Fruit fly (Drosophila melanogaster): ENCODE data around the gene sqz.
A peak's percentile ranks its signal among the peaks of the same experiment; 100 is the strongest.

Gene sqz

dm6 chr3R:19180263-19180893 lies 16.4 kb downstream of the sqz start, which contains the start of the genes CG5555 and myd (continued):
- no peak for TF ChIP-seq GATAe (GFP tag; conservative IDR thresholded peaks at IDR 0.05)
- peak; percentile 82 for TF ChIP-seq CG34224 (GFP tag; IDR thresholded peaks at IDR 0.05; ENCODE audit: partially characterized antibody)
- peak; percentile 53; the same call in 1 of the 2 replicates for TF ChIP-seq stc (GFP tag; IDR thresholded peaks at IDR 0.05)
- peak; percentile 26 for TF ChIP-seq CG14710 (tag; optimal IDR thresholded peaks at IDR 0.05)
- TF ChIP-seq seq (GFP tag; IDR thresholded peaks at IDR 0.05): peak; percentile 15; the same call in 1 of the 2 replicates
- TF ChIP-seq cwo (GFP tag; optimal IDR thresholded peaks at IDR 0.05): no peak

- peak; percentile 30 for TF ChIP-seq CoRest (tag; optimal IDR thresholded peaks at IDR 0.05)
- no peak for TF ChIP-seq CG4328 (GFP tag; optimal IDR thresholded peaks at IDR 0.05)
- no peak for TF ChIP-seq CG6854 (GFP tag; optimal IDR thresholded peaks at IDR 0.05)
- no peak for TF ChIP-seq mld (GFP tag; IDR thresholded peaks at IDR 0.05; ENCODE audit: partially characterized antibody)
- peak; percentile 20 for TF ChIP-seq Oli (tag; optimal IDR thresholded peaks at IDR 0.05)
- TF ChIP-seq CG14441 (GFP tag; IDR thresholded peaks at IDR 0.05): 0 out of 2 replicates have a peak, but pooled peaks have one; percentile 16
- TF ChIP-seq Dip2 (GFP tag; IDR thresholded peaks at IDR 0.05): no peak
- peak; percentile 36 for TF ChIP-seq CG17359 (tag; optimal IDR thresholded peaks at IDR 0.05)
- TF ChIP-seq CG8944 (GFP tag; optimal IDR thresholded peaks at IDR 0.05): no peak
- peak; percentile 53 for TF ChIP-seq CG11504 (tag; optimal IDR thresholded peaks at IDR 0.05)
- 0 out of 2 replicates have a peak, but pooled peaks have one; percentile 23 for TF ChIP-seq CG31441 (GFP tag; IDR thresholded peaks at IDR 0.05)
- TF ChIP-seq kah (GFP tag; optimal IDR thresholded peaks at IDR 0.05): no peak
- 0 out of 2 replicates have a peak, but pooled peaks have one; percentile 7 for TF ChIP-seq slbo (GFP tag; IDR thresholded peaks at IDR 0.05)
- TF ChIP-seq CG12391 (tag; optimal IDR thresholded peaks at IDR 0.05): peak; percentile 28
- TF ChIP-seq Sox102F (GFP tag; optimal IDR thresholded peaks at IDR 0.05): peak; percentile 35
- peak; percentile 67; the same call in 1 of the 2 replicates for TF ChIP-seq Drgx (GFP tag; IDR thresholded peaks at IDR 0.05)
- TF ChIP-seq CG9932 (GFP tag; IDR thresholded peaks at IDR 0.05): peak; percentile 18; the same call in 1 of the 2 replicates
- peak; percentile 35; the same call in 1 of the 3 replicates for TF ChIP-seq CG17361 (GFP tag; IDR thresholded peaks at IDR 0.05)
- peak; percentile 10 for TF ChIP-seq CG13296 (GFP tag; optimal IDR thresholded peaks at IDR 0.05)
- no peak for TF ChIP-seq CG6813 (GFP tag; optimal IDR thresholded peaks at IDR 0.05)
- TF ChIP-seq CG3847 (GFP tag; IDR thresholded peaks at IDR 0.05): peak; percentile 21; the same call in 1 of the 2 replicates
- peak; percentile 17 for TF ChIP-seq bcd (GFP tag; optimal IDR thresholded peaks at IDR 0.05)
- TF ChIP-seq CG9817 (tag; optimal IDR thresholded peaks at IDR 0.05): peak; percentile 16
- TF ChIP-seq gem (tag; optimal IDR thresholded peaks at IDR 0.05): peak; percentile 43
- no peak for TF ChIP-seq pan (optimal IDR thresholded peaks at IDR 0.05)
- TF ChIP-seq pan (GFP tag; optimal IDR thresholded peaks at IDR 0.05 in 1 of 2, IDR thresholded peaks at IDR 0.05 in 1 of 2): no peak
- no peak for TF ChIP-seq zfh2 (GFP tag; optimal IDR thresholded peaks at IDR 0.05)
- no peak for TF ChIP-seq CG8290 (GFP tag; optimal IDR thresholded peaks at IDR 0.05)
- peak in 1 of 2 experiments; percentile 16 for TF ChIP-seq CG8290 (tag; optimal IDR thresholded peaks at IDR 0.05)
- TF ChIP-seq CG4424 (GFP tag; optimal IDR thresholded peaks at IDR 0.05): no peak
- no peak for TF ChIP-seq CG12299 (tag; optimal IDR thresholded peaks at IDR 0.05)
- TF ChIP-seq CG2120 (GFP tag; optimal IDR thresholded peaks at IDR 0.05): peak; percentile 12
- TF ChIP-seq p53 (GFP tag; optimal IDR thresholded peaks at IDR 0.05): no peak
- TF ChIP-seq CG17186 (GFP tag; optimal IDR thresholded peaks at IDR 0.05): no peak
- peak; percentile 46 for TF ChIP-seq CG7839 (tag; optimal IDR thresholded peaks at IDR 0.05)
- peak; percentile 6 for TF ChIP-seq PHDP (tag; optimal IDR thresholded peaks at IDR 0.05)
- peak; percentile 23 for TF ChIP-seq Sox100B (GFP tag; optimal IDR thresholded peaks at IDR 0.05)
- peak; percentile 63 for TF ChIP-seq Med (GFP tag)
- peak; percentile 5 for TF ChIP-seq tin (GFP tag; optimal IDR thresholded peaks at IDR 0.05)
- TF ChIP-seq Hsf (GFP tag; optimal IDR thresholded peaks at IDR 0.05): peak; percentile 8
- peak; percentile 70 for TF ChIP-seq Ets65A (GFP tag)
- TF ChIP-seq stwl (tag; optimal IDR thresholded peaks at IDR 0.05): no peak
These were observed 17.2 kb downstream of the sqz start for dm6 chr3R:19181214-19181613.

Data from whole organism, embryonic.